Worm (Caenorhabditis elegans) whole organism, young adult: ENCODE measurements around the gene F10E9.12.
A peak's percentile ranks its signal among the peaks of the same experiment; 100 is the strongest.

Experiments
- B0035.1 ChIP-seq: sonication (generic microtip); optimal IDR thresholded peaks from 2 replicates; lab custom pipeline; 2016; ENCODE audit warnings: missing genetic modification characterization, mild to moderate bottlenecking, missing compliant biosample characterization, missing genotype, missing genetic modification reagents
- B0336.3 ChIP-seq: fragments of 200-800 bp; sonication (Bioruptor generic); IDR thresholded peaks from 2 replicates; pipeline ENCODE4 v1.3.6; 2022; ENCODE audit warnings: missing genetic modification characterization, missing compliant biosample characterization
- D2030.7 ChIP-seq: fragments of 200-800 bp; sonication (Bioruptor generic); IDR thresholded peaks from 2 replicates; pipeline ENCODE4 v1.3.6; 2022; ENCODE audit warnings: missing genetic modification reagents, missing genetic modification characterization, missing compliant biosample characterization
- F23B12.7 ChIP-seq: sonication (generic microtip); optimal IDR thresholded peaks from 2 replicates; lab custom pipeline; 2017; ENCODE audit warnings: missing genetic modification characterization, mild to moderate bottlenecking, missing compliant biosample characterization, antibody characterized with exemption, moderate library complexity; ENCODE audit not compliant: insufficient read depth
- F33H1.4 ChIP-seq: fragments of 200-800 bp; sonication (Bioruptor generic); IDR thresholded peaks from 2 replicates; pipeline ENCODE4 v1.3.6; 2022; ENCODE audit warnings: missing genetic modification reagents, missing genetic modification characterization, missing compliant biosample characterization
- K11D2.4 ChIP-seq: fragments of 200-800 bp; sonication (Bioruptor generic); IDR thresholded peaks from 2 replicates; pipeline ENCODE4 v1.3.6; 2022; ENCODE audit warnings: missing genetic modification reagents, missing genetic modification characterization, missing compliant biosample characterization
- T07F8.4 ChIP-seq: sonication (generic microtip); optimal IDR thresholded peaks from 2 replicates; lab custom pipeline; 2016; ENCODE audit warnings: mild to moderate bottlenecking, missing genetic modification characterization, moderate library complexity, missing compliant biosample characterization
- T26A5.8 ChIP-seq: sonication (generic microtip); optimal IDR thresholded peaks from 2 replicates; lab custom pipeline; 2016; ENCODE audit warnings: missing genetic modification characterization, missing compliant biosample characterization
- Y56A3A.18 ChIP-seq: fragments of 200-800 bp; sonication (Bioruptor generic); IDR thresholded peaks from 2 replicates; pipeline ENCODE4 v1.3.6; 2022; ENCODE audit warnings: missing genetic modification reagents, missing genetic modification characterization, missing compliant biosample characterization
- Y67H2A.10 ChIP-seq: fragments of 200-800 bp; sonication (Bioruptor generic); conservative IDR thresholded peaks from 2 replicates; pipeline ENCODE4 v1.3.6; 2022; ENCODE audit warnings: missing genetic modification reagents, missing genetic modification characterization, missing compliant biosample characterization
- Y95B8A.8 ChIP-seq: fragments of 200-800 bp; sonication (Bioruptor generic); IDR thresholded peaks from 2 replicates; pipeline ENCODE4 v1.3.6; 2022; ENCODE audit warnings: missing genetic modification reagents, missing genetic modification characterization, missing compliant biosample characterization
- akir-1 ChIP-seq: fragments of 200-800 bp; sonication (Bioruptor generic); optimal IDR thresholded peaks from 2 replicates; lab custom pipeline; 2018; ENCODE audit warnings: mild to moderate bottlenecking, missing genetic modification characterization, moderate library complexity, missing compliant biosample characterization
- atf-7 ChIP-seq: sonication (generic microtip); optimal IDR thresholded peaks from 2 replicates; lab custom pipeline; 2017; ENCODE audit warnings: mild to moderate bottlenecking, missing genetic modification characterization, missing compliant biosample characterization
- athp-1 ChIP-seq: sonication (generic microtip); optimal IDR thresholded peaks from 2 replicates; lab custom pipeline; 2017; ENCODE audit warnings: mild to moderate bottlenecking, missing genetic modification characterization, missing compliant biosample characterization
- attf-5 ChIP-seq: fragments of 200-800 bp; sonication (Bioruptor generic); optimal IDR thresholded peaks from 2 replicates; lab custom pipeline; 2018; ENCODE audit warnings: mild to moderate bottlenecking, missing genetic modification characterization, missing compliant biosample characterization
- ccch-3 ChIP-seq: fragments of 200-800 bp; sonication (Bioruptor generic); optimal IDR thresholded peaks from 2 replicates; lab custom pipeline; 2018; ENCODE audit warnings: mild to moderate bottlenecking, missing genetic modification characterization, missing compliant biosample characterization
- ceh-40 ChIP-seq: fragments of 200-800 bp; sonication (Bioruptor generic); IDR thresholded peaks from 2 replicates; pipeline ENCODE4 v1.3.6; 2022; ENCODE audit warnings: missing genetic modification characterization, missing compliant biosample characterization
- ceh-58 ChIP-seq: fragments of 200-800 bp; sonication (Bioruptor generic); IDR thresholded peaks from 2 replicates; pipeline ENCODE4 v1.3.6; 2022; ENCODE audit warnings: missing genetic modification characterization, missing compliant biosample characterization
- ceh-79 ChIP-seq: sonication (generic microtip); optimal IDR thresholded peaks from 2 replicates; lab custom pipeline; 2017; ENCODE audit warnings: mild to moderate bottlenecking, missing genetic modification characterization, missing compliant biosample characterization
- ceh-91 ChIP-seq: fragments of 200-800 bp; sonication (Bioruptor generic); IDR thresholded peaks from 2 replicates; pipeline ENCODE4 v1.3.6; 2022; ENCODE audit warnings: missing genetic modification reagents, missing genetic modification characterization, missing compliant biosample characterization
- chd-7 ChIP-seq: sonication (generic microtip); optimal IDR thresholded peaks from 2 replicates; lab custom pipeline; 2016; ENCODE audit warnings: mild to moderate bottlenecking, missing genetic modification characterization, moderate library complexity, missing compliant biosample characterization
- dpff-1 ChIP-seq: sonication (generic microtip); optimal IDR thresholded peaks from 2 replicates; lab custom pipeline; 2017; ENCODE audit warnings: mild to moderate bottlenecking, missing genetic modification characterization, missing compliant biosample characterization
- dpl-1 ChIP-seq: fragments of 150-350 bp; optimal IDR thresholded peaks from 2 replicates; lab custom pipeline; 2014; ENCODE audit warnings: missing biosample characterization, missing genetic modification reagents, missing genetic modification characterization
- egl-18 ChIP-seq: fragments of 200-800 bp; sonication (Bioruptor generic); IDR thresholded peaks from 2 replicates; pipeline ENCODE4 v1.3.6; 2022; ENCODE audit warnings: missing genetic modification reagents, missing genetic modification characterization, missing compliant biosample characterization
- ekl-4 ChIP-seq: fragments of 200-800 bp; sonication (Bioruptor generic); IDR thresholded peaks from 2 replicates; pipeline ENCODE4 v1.3.6; 2022; ENCODE audit warnings: missing genetic modification reagents, missing genetic modification characterization, missing compliant biosample characterization
- ets-4 ChIP-seq: fragments of 200-800 bp; sonication (Bioruptor generic); optimal IDR thresholded peaks from 2 replicates; lab custom pipeline; 2018; ENCODE audit warnings: mild to moderate bottlenecking, missing genetic modification characterization, missing compliant biosample characterization
- him-1 ChIP-seq: sonication (generic microtip); optimal IDR thresholded peaks from 2 replicates; lab custom pipeline; 2016; ENCODE audit warnings: missing genotype, missing genetic modification reagents, missing genetic modification characterization, missing compliant biosample characterization
- hlh-26 ChIP-seq: fragments of 200-800 bp; sonication (Bioruptor generic); conservative IDR thresholded peaks from 2 replicates; pipeline ENCODE4 v1.3.6; 2022; ENCODE audit warnings: missing genetic modification reagents, missing genetic modification characterization, missing compliant biosample characterization
- hmg-20 ChIP-seq: fragments of 200-800 bp; sonication (Bioruptor generic); IDR thresholded peaks from 2 replicates; pipeline ENCODE4 v1.3.6; 2022; ENCODE audit warnings: missing genetic modification reagents, missing genetic modification characterization, missing compliant biosample characterization
- hsf-1 ChIP-seq: fragments of 200-800 bp; sonication (Bioruptor generic); IDR thresholded peaks from 2 replicates; pipeline ENCODE4 v1.3.6; 2022; ENCODE audit warnings: missing genetic modification reagents, missing genetic modification characterization, missing compliant biosample characterization
- lin-35 ChIP-seq, 3 experiments: fragments of 150-350 bp in 2 of 3; sonication (generic microtip) in 1 of 3; optimal IDR thresholded peaks; 2 replicates each; lab custom pipeline; 2014 to 2018; ENCODE audit warnings: missing biosample characterization in 3 of 3, missing genetic modification characterization in 3 of 3, missing genetic modification reagents in 3 of 3
- lin-40 ChIP-seq: sonication (generic microtip); optimal IDR thresholded peaks from 2 replicates; lab custom pipeline; 2016; ENCODE audit warnings: missing genetic modification characterization, mild to moderate bottlenecking, missing compliant biosample characterization, missing genotype, missing genetic modification reagents
- lin-54 ChIP-seq: fragments of 200-800 bp; sonication (Bioruptor generic); optimal IDR thresholded peaks from 2 replicates; lab custom pipeline; 2018; ENCODE audit warnings: mild to moderate bottlenecking, missing genetic modification characterization, missing compliant biosample characterization
- lsy-27 ChIP-seq: sonication (generic microtip); optimal IDR thresholded peaks from 2 replicates; lab custom pipeline; 2017; ENCODE audit warnings: missing genetic modification characterization, mild to moderate bottlenecking, missing compliant biosample characterization, antibody characterized with exemption, missing genotype, borderline replicate concordance; ENCODE audit not compliant: insufficient read depth
- madf-10 ChIP-seq: sonication (generic microtip); optimal IDR thresholded peaks from 2 replicates; lab custom pipeline; 2016; ENCODE audit warnings: mild to moderate bottlenecking, missing genetic modification characterization, missing compliant biosample characterization
- madf-8 ChIP-seq: fragments of 200-800 bp; sonication (Bioruptor generic); conservative IDR thresholded peaks from 2 replicates; pipeline ENCODE4 v1.3.6; 2022; ENCODE audit warnings: missing genetic modification reagents, missing genetic modification characterization, missing compliant biosample characterization
- mes-4 ChIP-seq: sonication (generic microtip); optimal IDR thresholded peaks from 2 replicates; lab custom pipeline; 2016; ENCODE audit warnings: missing genotype, missing genetic modification characterization, missing compliant biosample characterization
- nfya-1 ChIP-seq: sonication (generic microtip); optimal IDR thresholded peaks from 2 replicates; lab custom pipeline; 2017; ENCODE audit warnings: antibody characterized with exemption, missing compliant biosample characterization, missing genetic modification characterization, borderline replicate concordance; ENCODE audit not compliant: insufficient read depth
- nfya-2 ChIP-seq: fragments of 200-800 bp; sonication (Bioruptor generic); IDR thresholded peaks from 2 replicates; pipeline ENCODE4 v1.3.6; 2022; ENCODE audit warnings: missing genetic modification reagents, missing genetic modification characterization, missing compliant biosample characterization
- nfyb-1 ChIP-seq: fragments of 200-800 bp; sonication (Bioruptor generic); IDR thresholded peaks from 2 replicates; pipeline ENCODE4 v1.3.6; 2022; ENCODE audit warnings: missing genetic modification reagents, missing genetic modification characterization, missing compliant biosample characterization
- nhr-179 ChIP-seq: sonication (generic microtip); optimal IDR thresholded peaks from 2 replicates; lab custom pipeline; 2016; ENCODE audit warnings: mild to moderate bottlenecking, missing genetic modification characterization, missing compliant biosample characterization
- repo-1 ChIP-seq: sonication (generic microtip); optimal IDR thresholded peaks from 2 replicates; lab custom pipeline; 2017; ENCODE audit warnings: mild to moderate bottlenecking, missing genetic modification characterization, missing compliant biosample characterization
- sea-2 ChIP-seq: fragments of 200-800 bp; sonication (Bioruptor generic); IDR thresholded peaks from 2 replicates; pipeline ENCODE4 v1.3.6; 2022; ENCODE audit warnings: missing genetic modification characterization, missing compliant biosample characterization
- sptf-2 ChIP-seq: fragments of 200-800 bp; sonication (Bioruptor generic); optimal IDR thresholded peaks from 2 replicates; lab custom pipeline; 2018; ENCODE audit warnings: mild to moderate bottlenecking, missing genetic modification characterization, missing compliant biosample characterization
- tbp1 ChIP-seq: fragments of 200-800 bp; sonication (Bioruptor generic); optimal IDR thresholded peaks from 2 replicates; lab custom pipeline; 2018; ENCODE audit warnings: mild to moderate bottlenecking, missing genetic modification characterization, missing compliant biosample characterization
- xnd-1 ChIP-seq: sonication (generic microtip); optimal IDR thresholded peaks from 2 replicates; lab custom pipeline; 2016; ENCODE audit warnings: missing genotype, missing genetic modification reagents, missing genetic modification characterization, missing compliant biosample characterization
- ztf-26 ChIP-seq: sonication (generic microtip); optimal IDR thresholded peaks from 2 replicates; lab custom pipeline; 2017; ENCODE audit warnings: missing genetic modification characterization, missing compliant biosample characterization
- ztf-28 ChIP-seq: fragments of 200-800 bp; sonication (Bioruptor generic); IDR thresholded peaks from 2 replicates; pipeline ENCODE4 v1.3.6; 2022; ENCODE audit warnings: missing genetic modification reagents, missing genetic modification characterization, missing compliant biosample characterization
- ztf-6 ChIP-seq: fragments of 200-800 bp; sonication (Bioruptor generic); IDR thresholded peaks from 2 replicates; pipeline ENCODE4 v1.3.6; 2022; ENCODE audit warnings: missing genetic modification reagents, missing genetic modification characterization, missing compliant biosample characterization

Gene F10E9.12

ce11 chrIII:8356407-8356881, 32.1 kb downstream of the F10E9.12 start:
- TF ChIP-seq D2030.7 (GFP tag; lab: Robert Waterston, UW) (no peak), ets-4 (GFP tag; lab: Kevin White, UChicago) (no peak), mes-4 (tag; lab: Kevin White, UChicago) (no peak), B0336.3 (peak; percentile 62; the same call in 1 of the 2 replicates), lsy-27 (tag; lab: Kevin White, UChicago) (no peak), nfya-2 (GFP tag; lab: Robert Waterston, UW) (no peak), ztf-28 (GFP tag; lab: Robert Waterston, UW) (no peak), ceh-58 (GFP tag; lab: Robert Waterston, UW) (no peak), T07F8.4 (tag; lab: Kevin White, UChicago) (no peak), hsf-1 (GFP tag; lab: Robert Waterston, UW) (no peak; the same call in 1 of the 2 replicates), F23B12.7 (tag; lab: Kevin White, UChicago) (no peak), tbp1 (GFP tag; lab: Kevin White, UChicago) (no peak), K11D2.4 (GFP tag; lab: Robert Waterston, UW) (no peak), nfyb-1 (GFP tag; lab: Robert Waterston, UW) (0 out of 2 replicates have a peak, but pooled peaks have one; percentile 54), akir-1 (no peak), ceh-91 (no peak), sea-2 (GFP tag; lab: Robert Waterston, UW) (no peak), lin-54 (no peak), B0035.1 (no peak), egl-18 (no peak), ztf-26 (tag; lab: Kevin White, UChicago) (peak; percentile 44), Y67H2A.10 (GFP tag; lab: Robert Waterston, UW) (no peak), ekl-4 (GFP tag; lab: Robert Waterston, UW) (peak; percentile 65; the same call in 1 of the 2 replicates), nhr-179 (no peak), ceh-40 (GFP tag; lab: Robert Waterston, UW) (no peak), atf-7 (tag; lab: Kevin White, UChicago) (no peak), ccch-3 (no peak), nfya-1 (tag; lab: Kevin White, UChicago) (no peak), T26A5.8 (no peak), attf-5 (GFP tag; lab: Kevin White, UChicago) (peak; percentile 79), dpl-1 (GFP tag; lab: Kevin White, UChicago) (peak; percentile 31), ceh-79 (tag; lab: Kevin White, UChicago) (no peak), repo-1 (peak; percentile 34), sptf-2 (no peak), him-1 (tag; lab: Kevin White, UChicago) (no peak), Y95B8A.8 (GFP tag; lab: Robert Waterston, UW) (no peak), athp-1 (tag; lab: Kevin White, UChicago) (no peak), dpff-1 (no peak), xnd-1 (tag; lab: Kevin White, UChicago) (no peak), madf-8 (GFP tag; lab: Robert Waterston, UW) (no peak), madf-10 (tag; lab: Kevin White, UChicago) (peak; percentile 54), hlh-26 (GFP tag; lab: Robert Waterston, UW) (no peak), hmg-20 (no peak), lin-35 (GFP tag; optimal IDR thresholded peaks at IDR 0.05; lab: Kevin White, UChicago) (peak in 1 of 3 experiments; percentile 50), chd-7 (tag; lab: Kevin White, UChicago) (peak; percentile 24), F33H1.4 (GFP tag; lab: Robert Waterston, UW) (peak; percentile 22; the same call in 1 of the 2 replicates), Y56A3A.18 (GFP tag; lab: Robert Waterston, UW) (no peak), ztf-6 (GFP tag; lab: Robert Waterston, UW) (no peak), lin-40 (tag; lab: Kevin White, UChicago) (peak; percentile 57)
